Fruit fly (Drosophila melanogaster) S2 (cell line): ENCODE results near the gene RfC4.

Experiments used
- CG8478 ChIP-seq: fragments of >200 bp; optimal IDR thresholded peaks from 2 replicates; lab custom pipeline; 2018
- CTCF ChIP-seq, 2 experiments: fragments of >200 bp; optimal IDR thresholded peaks; 2 replicates each; lab custom pipeline; 2018

DNA sequence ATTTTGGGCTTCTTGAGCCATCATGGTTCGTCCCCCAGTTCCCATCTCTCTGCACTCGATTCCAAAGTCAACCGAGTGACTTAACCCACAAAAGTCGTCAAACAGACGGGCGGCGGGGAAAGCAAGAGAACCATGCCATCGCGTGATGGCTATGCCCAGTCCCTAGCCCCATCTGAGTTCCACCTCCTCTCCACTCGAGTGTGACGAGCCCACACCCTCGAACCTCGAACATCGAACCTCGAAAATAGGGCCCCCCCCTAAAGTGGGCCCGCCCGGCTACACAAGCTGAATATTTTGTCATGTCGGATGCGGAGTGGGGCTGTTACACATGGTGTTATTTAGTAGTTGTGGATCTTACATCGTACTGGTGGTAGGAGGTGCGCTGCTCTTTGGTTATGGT, 39.3 kb downstream of the RfC4 start:
- TF ChIP-seq CG8478 (lab: Kevin White, UChicago) (no peak), CTCF (optimal IDR thresholded peaks at IDR 0.05; lab: Kevin White, UChicago) (no peak)
